Worm (Caenorhabditis elegans) whole organism, L1 larva: ENCODE results near the gene C16A3.6.

Experiments used
- F16B12.6 ChIP-seq: fragments of 150-350 bp; optimal IDR thresholded peaks from 2 replicates; lab custom pipeline; 2014; ENCODE audit warnings: missing biosample characterization, missing genetic modification characterization
- Y116A8C.19 ChIP-seq: sonication (generic microtip); optimal IDR thresholded peaks from 2 replicates; lab custom pipeline; 2016; ENCODE audit warnings: missing compliant biosample characterization, missing genetic modification characterization, borderline replicate concordance
- alr-1 ChIP-seq: fragments of 200-800 bp; sonication (Bioruptor generic); optimal IDR thresholded peaks from 2 replicates; lab custom pipeline; 2018; ENCODE audit warnings: borderline replicate concordance, mild to moderate bottlenecking, missing genetic modification characterization, missing compliant biosample characterization
- ama-1 ChIP-seq: fragments of 150-350 bp; optimal IDR thresholded peaks from 2 replicates; lab custom pipeline; 2014
- ceh-82 ChIP-seq, 3 experiments: fragments of 150-350 bp in 1 of 3; sonication (generic microtip) in 2 of 3; optimal IDR thresholded peaks; 2 replicates each; lab custom pipeline; 2014 to 2017; ENCODE audit warnings: missing biosample characterization in 3 of 3, missing genetic modification characterization in 3 of 3
- ceh-88 ChIP-seq: fragments of 200-800 bp; sonication (Bioruptor generic); IDR thresholded peaks from 2 replicates; pipeline ENCODE4 v1.3.6; 2022; ENCODE audit warnings: missing genetic modification characterization, missing compliant biosample characterization
- ceh-90 ChIP-seq: sonication (generic microtip); optimal IDR thresholded peaks from 2 replicates; lab custom pipeline; 2016; ENCODE audit warnings: missing genetic modification characterization, missing compliant biosample characterization
- ces-1 ChIP-seq: fragments of 150-350 bp; optimal IDR thresholded peaks from 2 replicates; lab custom pipeline; 2014; ENCODE audit warnings: missing biosample characterization, missing genetic modification reagents, missing genetic modification characterization
- dpl-1 ChIP-seq, 3 experiments: fragments of 150-350 bp in 2 of 3; sonication (generic microtip) in 1 of 3; optimal IDR thresholded peaks; 2 replicates each; lab custom pipeline; 2014 to 2017; ENCODE audit warnings: missing biosample characterization in 3 of 3, missing genetic modification characterization in 3 of 3, missing genetic modification reagents in 3 of 3
- dsc-1 ChIP-seq: sonication (generic microtip); optimal IDR thresholded peaks from 2 replicates; lab custom pipeline; 2016; ENCODE audit warnings: mild to moderate bottlenecking, missing genetic modification characterization, missing compliant biosample characterization
- efl-1 ChIP-seq, 4 experiments: fragments of 150-350 bp; optimal IDR thresholded peaks in 3 of 4; peaks in 1 of 4; 1 replicate in 1 of 4; 2 replicates in 3 of 4; lab custom pipeline; 2014; ENCODE audit warnings: missing biosample characterization in 2 of 4, missing genetic modification characterization in 2 of 4, missing genetic modification reagents in 2 of 4
- efl-3 ChIP-seq: fragments of 200-800 bp; sonication (Bioruptor generic); optimal IDR thresholded peaks from 2 replicates; lab custom pipeline; 2018; ENCODE audit warnings: mild to moderate bottlenecking, missing genetic modification characterization, missing compliant biosample characterization
- egl-13 ChIP-seq: sonication (generic microtip); optimal IDR thresholded peaks from 2 replicates; lab custom pipeline; 2016; ENCODE audit warnings: missing genotype, missing genetic modification reagents, missing genetic modification characterization, missing compliant biosample characterization
- egl-27 ChIP-seq, 2 experiments: fragments of 150-350 bp in 1 of 2; sonication (generic microtip); optimal IDR thresholded peaks; 3 replicates each; lab custom pipeline; 2017 to 2018; ENCODE audit warnings: missing biosample characterization in 2 of 2, missing genetic modification characterization in 2 of 2, missing genetic modification reagents in 2 of 2
- elt-2 ChIP-seq: sonication (generic microtip); optimal IDR thresholded peaks from 2 replicates; lab custom pipeline; 2016; ENCODE audit warnings: missing genetic modification characterization, mild to moderate bottlenecking, inconsistent platforms, missing compliant biosample characterization, missing genetic modification reagents
- elt-3 ChIP-seq, 6 experiments: fragments of 150-350 bp in 1 of 6; sonication (generic microtip); optimal IDR thresholded peaks; 2 replicates each; lab custom pipeline; 2017 to 2018; ENCODE audit warnings: missing biosample characterization in 6 of 6, missing genetic modification characterization in 6 of 6, inconsistent platforms in 1 of 6
- fkh-10 ChIP-seq: sonication (generic microtip); optimal IDR thresholded peaks from 2 replicates; lab custom pipeline; 2017; ENCODE audit warnings: missing biosample characterization, missing genetic modification reagents, missing genetic modification characterization
- fos-1 ChIP-seq: fragments of 150-350 bp; optimal IDR thresholded peaks from 2 replicates; lab custom pipeline; 2014; ENCODE audit warnings: missing biosample characterization, missing genetic modification characterization
- grh-1 ChIP-seq: fragments of 200-800 bp; sonication (Bioruptor generic); IDR thresholded peaks from 2 replicates; pipeline ENCODE4 v1.3.6; 2022; ENCODE audit warnings: missing genetic modification reagents, missing genetic modification characterization, missing compliant biosample characterization
- hlh-17 ChIP-seq: fragments of 200-800 bp; sonication (Bioruptor generic); optimal IDR thresholded peaks from 2 replicates; lab custom pipeline; 2018; ENCODE audit warnings: missing genetic modification characterization, mild to moderate bottlenecking, missing compliant biosample characterization, moderate library complexity, borderline replicate concordance
- hlh-4 ChIP-seq: sonication (generic microtip); optimal IDR thresholded peaks from 2 replicates; lab custom pipeline; 2016; ENCODE audit warnings: mild to moderate bottlenecking, missing genetic modification characterization, missing compliant biosample characterization
- irx-1 ChIP-seq: sonication (generic microtip); optimal IDR thresholded peaks from 2 replicates; lab custom pipeline; 2016; ENCODE audit warnings: missing genetic modification characterization, missing compliant biosample characterization
- lin-14 ChIP-seq: fragments of 200-800 bp; sonication (Bioruptor generic); optimal IDR thresholded peaks from 2 replicates; lab custom pipeline; 2018; ENCODE audit warnings: mild to moderate bottlenecking, missing genetic modification characterization, moderate library complexity, missing compliant biosample characterization
- lin-35 ChIP-seq, 2 experiments: fragments of 150-350 bp; optimal IDR thresholded peaks; 2 replicates each; lab custom pipeline; 2014; ENCODE audit warnings: missing biosample characterization in 2 of 2, missing genetic modification characterization in 2 of 2, missing genetic modification reagents in 2 of 2
- lin-39 ChIP-seq: fragments of 150-350 bp; optimal IDR thresholded peaks from 2 replicates; lab custom pipeline; 2014; ENCODE audit warnings: missing biosample characterization, missing genetic modification reagents, missing genetic modification characterization
- lsy-2 ChIP-seq, 2 experiments: fragments of 150-350 bp; optimal IDR thresholded peaks; 2 replicates each; lab custom pipeline; 2014; ENCODE audit warnings: missing biosample characterization in 2 of 2, missing genetic modification characterization in 2 of 2
- mdl-1 ChIP-seq, 2 experiments: fragments of 150-350 bp; optimal IDR thresholded peaks; 2 replicates each; lab custom pipeline; 2014 to 2017; ENCODE audit warnings: missing biosample characterization in 2 of 2, missing genetic modification characterization in 2 of 2, inconsistent platforms in 1 of 2
- mep-1 ChIP-seq: fragments of 150-350 bp; optimal IDR thresholded peaks from 2 replicates; lab custom pipeline; 2014; ENCODE audit warnings: missing biosample characterization, missing genetic modification characterization
- nhr-19 ChIP-seq: fragments of 200-800 bp; sonication (Bioruptor generic); conservative IDR thresholded peaks from 2 replicates; pipeline ENCODE4 v1.3.6; 2022; ENCODE audit warnings: missing genetic modification characterization, missing compliant biosample characterization
- nhr-20 ChIP-seq: sonication (generic microtip); optimal IDR thresholded peaks from 2 replicates; lab custom pipeline; 2016; ENCODE audit warnings: mild to moderate bottlenecking, missing genetic modification characterization, missing compliant biosample characterization
- nhr-237 ChIP-seq: fragments of 150-350 bp; optimal IDR thresholded peaks from 2 replicates; lab custom pipeline; 2014; ENCODE audit warnings: missing biosample characterization, missing genetic modification characterization
- nhr-71 ChIP-seq: sonication (generic microtip); optimal IDR thresholded peaks from 2 replicates; lab custom pipeline; 2016; ENCODE audit warnings: mild to moderate bottlenecking, missing genetic modification characterization, moderate library complexity, missing compliant biosample characterization
- nhr-77 ChIP-seq: fragments of 150-350 bp; optimal IDR thresholded peaks from 2 replicates; lab custom pipeline; 2014; ENCODE audit warnings: missing biosample characterization, missing genetic modification characterization
- nhr-84 ChIP-seq: sonication (generic microtip); optimal IDR thresholded peaks from 2 replicates; lab custom pipeline; 2017; ENCODE audit warnings: missing biosample characterization, missing genetic modification characterization
- nhr-85 ChIP-seq: sonication (generic microtip); peaks from one replicate; lab custom pipeline; 2016; ENCODE audit warnings: missing genetic modification characterization, inconsistent platforms, missing compliant biosample characterization
- nhr-90 ChIP-seq: sonication (generic microtip); optimal IDR thresholded peaks from 2 replicates; lab custom pipeline; 2016; ENCODE audit warnings: mild to moderate bottlenecking, missing genetic modification characterization, missing compliant biosample characterization; ENCODE audit not compliant: poor library complexity
- rnt-1 ChIP-seq: sonication (generic microtip); optimal IDR thresholded peaks from 2 replicates; lab custom pipeline; 2016; ENCODE audit warnings: mild to moderate bottlenecking, missing genetic modification characterization, moderate library complexity, missing compliant biosample characterization
- skn-1 ChIP-seq: fragments of 150-350 bp; optimal IDR thresholded peaks from 2 replicates; lab custom pipeline; 2014; ENCODE audit warnings: missing biosample characterization, missing genetic modification characterization
- snu-23 ChIP-seq: sonication (generic microtip); optimal IDR thresholded peaks from 2 replicates; lab custom pipeline; 2016; ENCODE audit warnings: missing genetic modification characterization, missing compliant biosample characterization
- sox-4 ChIP-seq: sonication (generic microtip); optimal IDR thresholded peaks from 2 replicates; lab custom pipeline; 2016; ENCODE audit warnings: missing genetic modification characterization, missing compliant biosample characterization
- sptf-1 ChIP-seq: fragments of 150-350 bp; optimal IDR thresholded peaks from 2 replicates; lab custom pipeline; 2014; ENCODE audit warnings: missing biosample characterization, missing genetic modification characterization
- tbx-2 ChIP-seq: sonication (generic microtip); optimal IDR thresholded peaks from 2 replicates; lab custom pipeline; 2016; ENCODE audit warnings: missing genetic modification characterization, missing compliant biosample characterization
- tlp-1 ChIP-seq: fragments of 150-350 bp; optimal IDR thresholded peaks from 2 replicates; lab custom pipeline; 2014; ENCODE audit warnings: missing biosample characterization, missing genetic modification characterization
- unc-86 ChIP-seq: sonication (generic microtip); optimal IDR thresholded peaks from 2 replicates; lab custom pipeline; 2016; ENCODE audit warnings: missing genetic modification characterization, missing compliant biosample characterization
- vab-15 ChIP-seq: sonication (generic microtip); optimal IDR thresholded peaks from 2 replicates; lab custom pipeline; 2017; ENCODE audit warnings: missing genotype, mild to moderate bottlenecking, missing genetic modification characterization, missing compliant biosample characterization
- xbp-1 ChIP-seq: sonication (generic microtip); optimal IDR thresholded peaks from 2 replicates; lab custom pipeline; 2016; ENCODE audit warnings: missing genetic modification characterization, missing compliant biosample characterization
- ztf-11 ChIP-seq, 2 experiments: sonication (generic microtip); optimal IDR thresholded peaks; 2 replicates each; lab custom pipeline; 2016 to 2017; ENCODE audit warnings: missing genetic modification characterization in 2 of 2, missing biosample characterization in 1 of 2, missing compliant biosample characterization in 1 of 2

The C16A3.6 gene

DNA sequence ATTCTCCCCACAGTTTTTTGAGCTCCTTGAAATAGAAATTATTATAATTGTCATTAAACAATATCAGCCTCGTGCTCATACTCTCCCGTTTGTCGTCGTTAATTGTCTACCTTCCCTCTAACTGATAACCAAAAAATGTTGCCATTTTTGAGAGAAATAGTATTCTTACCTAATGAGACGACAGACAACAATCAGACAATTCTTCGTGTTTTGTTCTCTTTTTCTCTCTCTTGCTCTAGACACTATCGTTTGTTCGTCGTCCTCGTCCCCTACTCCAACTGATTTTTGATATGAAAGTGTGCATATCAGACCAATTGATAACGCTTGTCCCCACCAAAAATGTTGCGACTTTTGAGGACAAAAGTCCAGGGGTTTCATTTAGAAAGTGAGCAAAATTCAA is 17.5 kb upstream of the C16A3.6 start:
- peak; percentile 38 for TF ChIP-seq egl-13 (tag; lab: Kevin White, UChicago)
- no peak for TF ChIP-seq ama-1 (lab: Kevin White, UChicago)
- TF ChIP-seq unc-86 (tag; lab: Kevin White, UChicago), result no peak
- no peak for TF ChIP-seq skn-1
- peak; percentile 39 for TF ChIP-seq nhr-71 (tag; lab: Kevin White, UChicago)
- TF ChIP-seq lin-35 (GFP tag; optimal IDR thresholded peaks at IDR 0.05; lab: Kevin White, UChicago), result peak in 1 of 2 experiments; percentile 57
- peak in 1 of 2 experiments; percentile 4 for TF ChIP-seq lsy-2 (tag; optimal IDR thresholded peaks at IDR 0.05; lab: Kevin White, UChicago)
- TF ChIP-seq rnt-1 (tag; lab: Kevin White, UChicago), result no peak
- peak; percentile 29 for TF ChIP-seq lin-14 (GFP tag; lab: Kevin White, UChicago)
- peak; percentile 18 for TF ChIP-seq nhr-20 (tag; lab: Kevin White, UChicago)
- no peak for TF ChIP-seq nhr-85 (tag; lab: Kevin White, UChicago)
- peak in 1 of 6 experiments; percentile 25 for TF ChIP-seq elt-3 (tag; optimal IDR thresholded peaks at IDR 0.05; lab: Kevin White, UChicago)
- TF ChIP-seq egl-27 (tag; optimal IDR thresholded peaks at IDR 0.05; lab: Kevin White, UChicago), result no peak
- peak; percentile 83 for TF ChIP-seq elt-2 (tag; lab: Kevin White, UChicago)
- no peak for TF ChIP-seq efl-1 (optimal IDR thresholded peaks at IDR 0.05; lab: Kevin White, UChicago)
- TF ChIP-seq efl-1 (GFP tag; optimal IDR thresholded peaks at IDR 0.05 in 1 of 2; lab: Kevin White, UChicago), result peak in 1 of 2 experiments; percentile 93
- TF ChIP-seq, all 84 proteins: peak for 9

DNA sequence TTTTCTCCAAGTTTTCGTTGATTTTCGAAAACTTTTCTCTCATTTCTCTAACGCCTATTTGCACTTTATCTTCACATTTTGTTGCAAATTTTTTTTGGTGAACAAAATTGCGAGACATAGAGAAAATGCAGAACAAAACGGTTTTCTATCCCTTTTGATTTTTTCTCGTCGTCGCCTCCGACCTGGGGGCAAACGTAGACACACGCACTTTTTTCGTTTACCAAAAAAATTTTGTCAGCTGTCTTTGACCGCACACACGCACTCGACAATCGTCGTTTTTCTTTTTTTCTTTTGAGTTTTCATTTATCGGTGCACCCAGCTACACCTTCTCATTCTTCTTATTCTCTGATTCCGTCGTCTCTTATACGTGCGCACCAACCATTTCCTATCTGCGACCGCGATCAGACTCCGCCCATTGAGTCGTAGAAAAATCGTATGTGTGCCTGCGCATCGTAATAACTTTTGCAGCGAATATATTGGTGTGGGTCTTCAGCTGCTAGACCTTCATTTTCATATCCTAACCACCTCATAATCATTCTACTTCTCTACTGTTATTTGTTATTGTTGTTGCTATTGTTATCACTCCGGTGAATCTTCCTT is 16.6 kb upstream of the C16A3.6 start:
- no peak for TF ChIP-seq ama-1 (lab: Kevin White, UChicago)
- peak; percentile 51 for TF ChIP-seq nhr-90 (tag; lab: Kevin White, UChicago)
- TF ChIP-seq skn-1, result peak; percentile 25
- no peak for TF ChIP-seq dsc-1 (tag; lab: Kevin White, UChicago)
- peak in 1 of 2 experiments; percentile 45 for TF ChIP-seq efl-1 (optimal IDR thresholded peaks at IDR 0.05; lab: Kevin White, UChicago)
- peak in 1 of 2 experiments; percentile 88 for TF ChIP-seq efl-1 (GFP tag; optimal IDR thresholded peaks at IDR 0.05 in 1 of 2; lab: Kevin White, UChicago)
- TF ChIP-seq F16B12.6 (tag; lab: Kevin White, UChicago), result peak; percentile 31
- peak; percentile 2 for TF ChIP-seq vab-15 (tag; lab: Kevin White, UChicago)
- no peak for TF ChIP-seq ces-1 (GFP tag; lab: Kevin White, UChicago)
- TF ChIP-seq lsy-2 (tag; optimal IDR thresholded peaks at IDR 0.05; lab: Kevin White, UChicago), result peak; percentile 61 to 81
- peak; percentile 70 for TF ChIP-seq tbx-2 (tag; lab: Kevin White, UChicago)
- TF ChIP-seq snu-23 (GFP tag; lab: Kevin White, UChicago), result peak; percentile 83
- no peak for TF ChIP-seq Y116A8C.19
- peak in 1 of 2 experiments; percentile 14 for TF ChIP-seq egl-27 (tag; optimal IDR thresholded peaks at IDR 0.05; lab: Kevin White, UChicago)
- no peak for TF ChIP-seq alr-1 (tag; lab: Kevin White, UChicago)
- no peak for TF ChIP-seq hlh-4 (tag; lab: Kevin White, UChicago)
- TF ChIP-seq dpl-1 (GFP tag; optimal IDR thresholded peaks at IDR 0.05; lab: Kevin White, UChicago), result peak; percentile 8 to 35 (median 19)
- no peak for TF ChIP-seq hlh-17 (GFP tag; lab: Kevin White, UChicago)
- TF ChIP-seq nhr-84 (tag; lab: Kevin White, UChicago), result no peak
- peak; percentile 53 for TF ChIP-seq nhr-77 (tag; lab: Kevin White, UChicago)
- TF ChIP-seq tlp-1 (tag; lab: Kevin White, UChicago), result no peak
- TF ChIP-seq xbp-1 (tag; lab: Kevin White, UChicago), result peak; percentile 25
- no peak for TF ChIP-seq ztf-11 (tag; optimal IDR thresholded peaks at IDR 0.05; lab: Kevin White, UChicago)
- peak; percentile 57 for TF ChIP-seq grh-1
- peak; percentile 99 for TF ChIP-seq nhr-85 (tag; lab: Kevin White, UChicago)
- no peak for TF ChIP-seq ceh-90 (tag; lab: Kevin White, UChicago)
- TF ChIP-seq lin-39 (tag; lab: Kevin White, UChicago), result peak; percentile 80
- peak in 2 of 3 experiments; percentile 14 to 22 for TF ChIP-seq ceh-82 (tag; optimal IDR thresholded peaks at IDR 0.05; lab: Kevin White, UChicago)
- TF ChIP-seq irx-1, result peak; percentile 67
- TF ChIP-seq mdl-1 (tag; optimal IDR thresholded peaks at IDR 0.05; lab: Kevin White, UChicago), result peak in 1 of 2 experiments; percentile 58
- peak; percentile 70 for TF ChIP-seq mep-1 (tag; lab: Kevin White, UChicago)
- TF ChIP-seq sptf-1 (tag; lab: Kevin White, UChicago), result no peak
- TF ChIP-seq sox-4 (tag; lab: Kevin White, UChicago), result no peak
- TF ChIP-seq ceh-88 (GFP tag; lab: Robert Waterston, UW), result no peak
- TF ChIP-seq fkh-10 (GFP tag; lab: Kevin White, UChicago), result no peak
- peak; percentile 81 for TF ChIP-seq rnt-1 (tag; lab: Kevin White, UChicago)
- peak; percentile 78 for TF ChIP-seq nhr-19 (GFP tag; lab: Robert Waterston, UW)
- TF ChIP-seq efl-3 (GFP tag; lab: Kevin White, UChicago), result no peak
- TF ChIP-seq nhr-237 (tag; lab: Kevin White, UChicago), result peak; percentile 24
- peak; percentile 44 for TF ChIP-seq fos-1 (tag; lab: Kevin White, UChicago)
